Worm (Caenorhabditis elegans): ENCODE measurements around the gene flp-12.

DNA sequence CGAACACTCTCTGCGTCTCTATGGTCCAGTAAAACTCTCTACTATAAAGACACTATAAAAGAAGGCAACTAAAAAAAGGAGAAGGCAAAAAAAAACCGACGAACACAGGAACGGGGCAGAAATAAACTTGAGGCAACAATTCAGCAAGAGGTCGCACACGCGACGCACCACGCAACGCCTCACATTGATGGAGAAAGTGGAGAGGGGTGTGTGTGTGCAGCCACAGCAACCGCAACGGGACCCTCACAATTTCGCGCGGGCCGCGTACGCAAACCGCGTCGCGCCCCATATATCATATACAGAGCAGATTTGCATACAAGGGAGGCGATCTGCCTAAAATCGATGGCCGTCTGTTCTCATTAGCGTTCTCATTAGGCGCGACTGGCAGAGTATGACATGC is 24.7 kb upstream of the flp-12 start:
- peak; percentile 89 for TF ChIP-seq tbx-2 (tag; optimal IDR thresholded peaks at IDR 0.05)
- TF ChIP-seq unc-55 (GFP tag; optimal IDR thresholded peaks at IDR 0.05): peak; percentile 54
- TF ChIP-seq dve-1 (tag; optimal IDR thresholded peaks at IDR 0.05): no peak
- TF ChIP-seq ceh-45 (GFP tag; IDR thresholded peaks at IDR 0.05): no peak
- TF ChIP-seq ets-4 (tag; optimal IDR thresholded peaks at IDR 0.05): no peak
- no peak for TF ChIP-seq nfya-1 (tag; optimal IDR thresholded peaks at IDR 0.05)
- TF ChIP-seq nhr-11 (tag; optimal IDR thresholded peaks at IDR 0.05): no peak
- no peak for TF ChIP-seq pat-9 (tag; optimal IDR thresholded peaks at IDR 0.05)
- TF ChIP-seq ama-1 (optimal IDR thresholded peaks at IDR 0.05): no peak
- TF ChIP-seq rnt-1 (tag; optimal IDR thresholded peaks at IDR 0.05): peak; percentile 60

Data from whole organism, late embryonic.